Worm (Caenorhabditis elegans): ENCODE data around the gene hot-7.

- TF ChIP-seq unc-62 (GFP tag; optimal IDR thresholded peaks at IDR 0.05) (no peak), nhr-237 (tag; optimal IDR thresholded peaks at IDR 0.05) (no peak), lin-39 (tag; optimal IDR thresholded peaks at IDR 0.05) (no peak), lin-15B (tag; optimal IDR thresholded peaks at IDR 0.05) (no peak), ama-1 (optimal IDR thresholded peaks at IDR 0.05) (no peak), nhr-76 (tag; optimal IDR thresholded peaks at IDR 0.05) (no peak), aly-2 (tag; optimal IDR thresholded peaks at IDR 0.05) (no peak), eor-1 (tag; optimal IDR thresholded peaks at IDR 0.05) (no peak), mdl-1 (tag; optimal IDR thresholded peaks at IDR 0.05) (no peak), ZK546.5 (tag; optimal IDR thresholded peaks at IDR 0.05) (no peak)
Measured at ce11 chrII:14236569-14236968, 25.4 kb downstream of the hot-7 start.
